Fruit fly (Drosophila melanogaster) whole organism, embryonic: ENCODE results near the gene Mst89B.

Experiments
- BtbVII ChIP-seq: fragments of 200-800 bp; sonication (Bioruptor generic); optimal IDR thresholded peaks from 3 replicates; lab custom pipeline; 2017; ENCODE audit warnings: missing biosample characterization, mild to moderate bottlenecking, missing genetic modification characterization
- CG12659 ChIP-seq: fragments of 200-800 bp; sonication (Bioruptor generic); optimal IDR thresholded peaks from 3 replicates; lab custom pipeline; 2017; ENCODE audit warnings: mild to moderate bottlenecking, missing biosample characterization, missing genetic modification reagents, missing genetic modification characterization
- CG13775 ChIP-seq: fragments of 200-800 bp; sonication (Bioruptor generic); optimal IDR thresholded peaks from 3 replicates; lab custom pipeline; 2017; ENCODE audit warnings: missing biosample characterization, mild to moderate bottlenecking, missing genetic modification characterization
- CG13894 ChIP-seq: fragments of 200-800 bp; sonication (Bioruptor generic); optimal IDR thresholded peaks from 3 replicates; lab custom pipeline; 2018; ENCODE audit warnings: missing biosample characterization, mild to moderate bottlenecking, missing genetic modification characterization, moderate library complexity
- CG15601 ChIP-seq: fragments of 200-800 bp; sonication (Bioruptor generic); optimal IDR thresholded peaks from 3 replicates; lab custom pipeline; 2019; ENCODE audit warnings: missing biosample characterization, mild to moderate bottlenecking, missing genetic modification characterization, moderate library complexity
- CG16779 ChIP-seq: fragments of 200-800 bp; sonication (Bioruptor generic); IDR thresholded peaks from 2 replicates; pipeline ENCODE4 v1.3.6; 2022; ENCODE audit warnings: missing biosample characterization, missing genetic modification characterization
- CG17612 ChIP-seq: fragments of 200-800 bp; sonication (Bioruptor generic); IDR thresholded peaks from 2 replicates; pipeline ENCODE4 v1.3.6; 2022; ENCODE audit warnings: missing biosample characterization, missing genetic modification characterization
- CG17829 ChIP-seq: fragments of 200-800 bp; optimal IDR thresholded peaks from 2 replicates; lab custom pipeline; 2019; ENCODE audit warnings: missing biosample characterization, mild to moderate bottlenecking, missing genetic modification characterization, moderate library complexity
- CG17912 ChIP-seq: fragments of 200-800 bp; sonication (Bioruptor generic); optimal IDR thresholded peaks from 2 replicates; lab custom pipeline; 2018; ENCODE audit warnings: missing biosample characterization, mild to moderate bottlenecking, missing genetic modification characterization
- CG18011 ChIP-seq: fragments of 200-800 bp; sonication (Bioruptor generic); optimal IDR thresholded peaks from 2 replicates; lab custom pipeline; 2017; ENCODE audit warnings: missing biosample characterization, missing genetic modification characterization, mild to moderate bottlenecking, moderate library complexity, missing genotype
- CG1832 ChIP-seq: fragments of 200-800 bp; sonication (Bioruptor generic); optimal IDR thresholded peaks from 2 replicates; lab custom pipeline; 2017; ENCODE audit warnings: missing biosample characterization, mild to moderate bottlenecking, missing genetic modification characterization, inconsistent platforms
- CG18599 ChIP-seq: fragments of 200-800 bp; sonication (Bioruptor generic); optimal IDR thresholded peaks from 3 replicates; lab custom pipeline; 2017; ENCODE audit warnings: missing biosample characterization, missing genetic modification characterization, mild to moderate bottlenecking, moderate library complexity, missing genetic modification reagents
- CG31365 ChIP-seq: fragments of 200-800 bp; sonication (Bioruptor generic); optimal IDR thresholded peaks from 2 replicates; lab custom pipeline; 2018; ENCODE audit warnings: missing biosample characterization, mild to moderate bottlenecking, missing genetic modification characterization
- CG33213 ChIP-seq: fragments of 200-800 bp; sonication (Bioruptor generic); optimal IDR thresholded peaks from 3 replicates; lab custom pipeline; 2016; ENCODE audit warnings: missing biosample characterization, missing genetic modification characterization
- CG6175 ChIP-seq: fragments of 200-800 bp; sonication (Bioruptor generic); IDR thresholded peaks from 3 replicates; pipeline ENCODE4 v1.3.6; 2022; ENCODE audit warnings: missing biosample characterization, missing genetic modification characterization
- CG7928 ChIP-seq: fragments of 200-800 bp; sonication (Bioruptor generic); optimal IDR thresholded peaks from 2 replicates; lab custom pipeline; 2017; ENCODE audit warnings: missing biosample characterization, mild to moderate bottlenecking, missing genetic modification characterization
- CG8290 ChIP-seq, 3 experiments: fragments of 200-800 bp; sonication (Bioruptor generic); optimal IDR thresholded peaks; 2 replicates each; lab custom pipeline; 2016 to 2019; ENCODE audit warnings: missing biosample characterization in 3 of 3, missing genetic modification characterization in 3 of 3, mild to moderate bottlenecking in 2 of 3, moderate library complexity in 1 of 3
- CoRest ChIP-seq: fragments of 200-800 bp; sonication (Bioruptor generic); optimal IDR thresholded peaks from 3 replicates; lab custom pipeline; 2018; ENCODE audit warnings: missing biosample characterization, mild to moderate bottlenecking, missing genetic modification characterization, moderate library complexity
- CrebB ChIP-seq: fragments of 200-800 bp; sonication (Bioruptor generic); optimal IDR thresholded peaks from 3 replicates; lab custom pipeline; 2018; ENCODE audit warnings: missing biosample characterization, mild to moderate bottlenecking, missing genetic modification characterization
- Doc3 ChIP-seq: fragments of 200-800 bp; sonication (Bioruptor generic); IDR thresholded peaks from 3 replicates; pipeline ENCODE4 v1.3.6; 2022; ENCODE audit warnings: missing biosample characterization, missing genetic modification characterization; ENCODE audit not compliant: partially characterized antibody
- HmgZ ChIP-seq: fragments of 200-800 bp; sonication (Bioruptor generic); optimal IDR thresholded peaks from 2 replicates; lab custom pipeline; 2018; ENCODE audit warnings: missing biosample characterization, mild to moderate bottlenecking, missing genetic modification characterization
- PHDP ChIP-seq: fragments of 200-800 bp; sonication (Bioruptor generic); optimal IDR thresholded peaks from 3 replicates; lab custom pipeline; 2018; ENCODE audit warnings: missing biosample characterization, mild to moderate bottlenecking, missing genetic modification characterization, moderate library complexity
- Side ChIP-seq: fragments of 200-800 bp; sonication (Bioruptor generic); optimal IDR thresholded peaks from 2 replicates; lab custom pipeline; 2016; ENCODE audit warnings: missing biosample characterization, missing genetic modification characterization
- Sox100B ChIP-seq: fragments of 200-800 bp; sonication (Bioruptor generic); optimal IDR thresholded peaks from 3 replicates; lab custom pipeline; 2018; ENCODE audit warnings: missing biosample characterization, mild to moderate bottlenecking, missing genetic modification characterization
- ac ChIP-seq: fragments of 200-800 bp; sonication (Bioruptor generic); optimal IDR thresholded peaks from 3 replicates; lab custom pipeline; 2017; ENCODE audit warnings: missing biosample characterization, mild to moderate bottlenecking, missing genetic modification characterization
- aop ChIP-seq: fragments of 200-800 bp; sonication (Bioruptor generic); IDR thresholded peaks from 2 replicates; pipeline ENCODE4 v1.3.6; 2022; ENCODE audit warnings: missing biosample characterization, missing genetic modification characterization
- bab2 ChIP-seq: fragments of 200-800 bp; sonication (Bioruptor generic); optimal IDR thresholded peaks from 2 replicates; lab custom pipeline; 2016; ENCODE audit warnings: missing biosample characterization, missing genetic modification characterization
- cato ChIP-seq: fragments of 200-800 bp; sonication (Bioruptor generic); optimal IDR thresholded peaks from 2 replicates; lab custom pipeline; 2016; ENCODE audit warnings: missing biosample characterization, missing genetic modification characterization, borderline replicate concordance
- cg ChIP-seq: fragments of 200-800 bp; sonication (Bioruptor generic); optimal IDR thresholded peaks from 3 replicates; lab custom pipeline; 2019; ENCODE audit warnings: missing biosample characterization, mild to moderate bottlenecking, missing genetic modification characterization, moderate library complexity
- crp ChIP-seq, 2 experiments: fragments of 200-800 bp; sonication (Bioruptor generic); optimal IDR thresholded peaks; 2 replicates in 1 of 2; 3 replicates in 1 of 2; lab custom pipeline; 2017; ENCODE audit warnings: missing biosample characterization in 2 of 2, missing genetic modification characterization in 2 of 2, mild to moderate bottlenecking in 1 of 2, moderate library complexity in 1 of 2
- da ChIP-seq: fragments of 200-800 bp; sonication (Bioruptor generic); optimal IDR thresholded peaks from 2 replicates; lab custom pipeline; 2016; ENCODE audit warnings: missing biosample characterization, missing genetic modification characterization
- danr ChIP-seq: fragments of 200-800 bp; sonication (Bioruptor generic); IDR thresholded peaks from 2 replicates; pipeline ENCODE4 v1.3.6; 2022; ENCODE audit warnings: missing biosample characterization, missing genetic modification characterization
- dmrt99B ChIP-seq: fragments of 200-800 bp; sonication (Bioruptor generic); optimal IDR thresholded peaks from 2 replicates; lab custom pipeline; 2018; ENCODE audit warnings: missing biosample characterization, mild to moderate bottlenecking, missing genetic modification characterization, moderate library complexity
- en ChIP-seq: fragments of 200-800 bp; sonication (Bioruptor generic); optimal IDR thresholded peaks from 2 replicates; lab custom pipeline; 2016; ENCODE audit warnings: missing biosample characterization, missing genetic modification characterization
- esg ChIP-seq: fragments of 200-800 bp; sonication (Bioruptor generic); conservative IDR thresholded peaks from 2 replicates; pipeline ENCODE4 v1.3.6; 2022; ENCODE audit warnings: missing biosample characterization, missing genetic modification characterization
- jumu ChIP-seq: fragments of 200-800 bp; sonication (Bioruptor generic); optimal IDR thresholded peaks from 3 replicates; lab custom pipeline; 2016; ENCODE audit warnings: missing biosample characterization, missing genetic modification characterization
- lab ChIP-seq: fragments of 200-800 bp; sonication (Bioruptor generic); optimal IDR thresholded peaks from 3 replicates; lab custom pipeline; 2017; ENCODE audit warnings: missing biosample characterization, missing genetic modification characterization, mild to moderate bottlenecking, moderate library complexity, missing genetic modification reagents
- lov ChIP-seq, 2 experiments: fragments of 200-800 bp in 1 of 2; fragments of >200 bp in 1 of 2; sonication (Bioruptor generic) in 1 of 2; IDR thresholded peaks in 1 of 2; optimal IDR thresholded peaks in 1 of 2; 2 replicates in 1 of 2; 3 replicates in 1 of 2; pipeline versions ENCODE4 v1.3.6 to Lab custom; 2017 to 2022; ENCODE audit warnings: missing biosample characterization in 1 of 2, missing genetic modification characterization in 1 of 2
- nau ChIP-seq: fragments of 200-800 bp; sonication (Bioruptor generic); optimal IDR thresholded peaks from 3 replicates; lab custom pipeline; 2017; ENCODE audit warnings: missing biosample characterization, mild to moderate bottlenecking, missing genetic modification characterization, missing genetic modification reagents
- nerfin-1 ChIP-seq: fragments of 200-800 bp; sonication (Bioruptor generic); optimal IDR thresholded peaks from 3 replicates; lab custom pipeline; 2019; ENCODE audit warnings: missing biosample characterization, mild to moderate bottlenecking, missing genetic modification characterization, moderate library complexity
- oc ChIP-seq: fragments of 200-800 bp; sonication (Bioruptor generic); optimal IDR thresholded peaks from 2 replicates; lab custom pipeline; 2018; ENCODE audit warnings: missing biosample characterization, mild to moderate bottlenecking, missing genetic modification characterization, moderate library complexity
- psq ChIP-seq: fragments of 200-800 bp; sonication (Bioruptor generic); optimal IDR thresholded peaks from 2 replicates; lab custom pipeline; 2017; ENCODE audit warnings: missing biosample characterization, missing genetic modification characterization
- row ChIP-seq: fragments of 200-800 bp; sonication (Bioruptor generic); IDR thresholded peaks from 3 replicates; pipeline ENCODE4 v1.3.6; 2022; ENCODE audit warnings: missing biosample characterization, missing genetic modification characterization
- sug ChIP-seq: fragments of 200-800 bp; optimal IDR thresholded peaks from 2 replicates; lab custom pipeline; 2019; ENCODE audit warnings: missing biosample characterization, mild to moderate bottlenecking, missing genetic modification characterization, moderate library complexity
- tgo ChIP-seq: fragments of 200-800 bp; sonication (Bioruptor generic); IDR thresholded peaks from 3 replicates; pipeline ENCODE4 v1.3.6; 2022; ENCODE audit warnings: missing biosample characterization, missing genetic modification characterization
- usp ChIP-seq: fragments of >200 bp; optimal IDR thresholded peaks from 2 replicates; lab custom pipeline; 2017; ENCODE audit warnings: missing biosample characterization, missing genetic modification characterization
- wor ChIP-seq: fragments of 200-800 bp; sonication (Bioruptor generic); IDR thresholded peaks from 2 replicates; pipeline ENCODE4 v1.3.6; 2022; ENCODE audit warnings: missing biosample characterization, missing genetic modification characterization
- zen2 ChIP-seq: fragments of 200-800 bp; sonication (Bioruptor generic); IDR thresholded peaks from 3 replicates; pipeline ENCODE4 v1.3.6; 2022; ENCODE audit warnings: missing biosample characterization, missing genetic modification characterization; ENCODE audit not compliant: partially characterized antibody
- zfh1 ChIP-seq: fragments of 200-800 bp; sonication (Bioruptor generic); IDR thresholded peaks from 3 replicates; pipeline ENCODE4 v1.3.6; 2022; ENCODE audit warnings: missing biosample characterization, missing genetic modification characterization

Gene Mst89B

dm6 chr3R:16242461-16242934, 24.3 kb upstream of the Mst89B start (continued):
- TF ChIP-seq bab2 (GFP tag; lab: Kevin White, UChicago): no peak
- TF ChIP-seq wor: no peak
- TF ChIP-seq CG17829: peak; percentile 71
- peak; percentile 13 for TF ChIP-seq Side (GFP tag; lab: Kevin White, UChicago)
- TF ChIP-seq CG8290 (GFP tag; optimal IDR thresholded peaks at IDR 0.05; lab: Kevin White, UChicago): no peak
- peak in 1 of 2 experiments; percentile 92 for TF ChIP-seq CG8290 (tag; optimal IDR thresholded peaks at IDR 0.05; lab: Kevin White, UChicago)
- peak; percentile 86 for TF ChIP-seq sug (tag; lab: Kevin White, UChicago)
- TF ChIP-seq CG33213 (GFP tag; lab: Kevin White, UChicago): peak; percentile 23
- TF ChIP-seq CG18011 (GFP tag; lab: Kevin White, UChicago): no peak
- TF ChIP-seq da: peak; percentile 47
- peak; percentile 89 for TF ChIP-seq HmgZ
- peak; percentile 78 for TF ChIP-seq psq (GFP tag; lab: Kevin White, UChicago)
- TF ChIP-seq CG31365 (tag; lab: Kevin White, UChicago): peak; percentile 65
- TF ChIP-seq CoRest: no peak
- TF ChIP-seq dmrt99B (tag; lab: Kevin White, UChicago): peak; percentile 20
- TF ChIP-seq cg (GFP tag; lab: Kevin White, UChicago): peak; percentile 100
- no peak for TF ChIP-seq CG6175 (GFP tag; lab: Robert Waterston, UW)
- no peak for TF ChIP-seq Doc3 (GFP tag; lab: Robert Waterston, UW)
- TF ChIP-seq Sox100B (GFP tag; lab: Kevin White, UChicago): no peak
- no peak for TF ChIP-seq lov (optimal IDR thresholded peaks at IDR 0.05; lab: Kevin White, UChicago)
- TF ChIP-seq lov (GFP tag; IDR thresholded peaks at IDR 0.05; lab: Robert Waterston, UW): no peak
- TF ChIP-seq cato (GFP tag; lab: Kevin White, UChicago): no peak
- TF ChIP-seq CrebB (tag; lab: Kevin White, UChicago): peak; percentile 70
- peak; percentile 66 for TF ChIP-seq CG17912
- TF ChIP-seq zfh1 (GFP tag; lab: Robert Waterston, UW): no peak
- TF ChIP-seq CG18599 (GFP tag; lab: Kevin White, UChicago): peak; percentile 77
- TF ChIP-seq nerfin-1 (tag; lab: Kevin White, UChicago): peak; percentile 60
- no peak for TF ChIP-seq aop (GFP tag; lab: Robert Waterston, UW)
- peak; percentile 54 for TF ChIP-seq ac (GFP tag; lab: Kevin White, UChicago)
- peak; percentile 34 for TF ChIP-seq PHDP (tag; lab: Kevin White, UChicago)
- TF ChIP-seq crp (GFP tag; optimal IDR thresholded peaks at IDR 0.05; lab: Kevin White, UChicago): peak in 1 of 2 experiments; percentile 41
- TF ChIP-seq esg: no peak
- no peak for TF ChIP-seq zen2
- TF ChIP-seq tgo (GFP tag; lab: Robert Waterston, UW): no peak
- no peak for TF ChIP-seq en (GFP tag; lab: Kevin White, UChicago)
- TF ChIP-seq CG1832 (GFP tag; lab: Kevin White, UChicago): peak; percentile 100
- TF ChIP-seq lab (GFP tag; lab: Kevin White, UChicago): peak; percentile 85
- TF ChIP-seq BtbVII: peak; percentile 26
- no peak for TF ChIP-seq usp (GFP tag; lab: Kevin White, UChicago)
- TF ChIP-seq CG13894: peak; percentile 89
- TF ChIP-seq danr: no peak
- no peak for TF ChIP-seq CG16779 (GFP tag; lab: Robert Waterston, UW)
- TF ChIP-seq jumu: peak; percentile 14
- TF ChIP-seq CG7928 (GFP tag; lab: Kevin White, UChicago): peak; percentile 63
- TF ChIP-seq CG15601 (tag; lab: Kevin White, UChicago): peak; percentile 38
- TF ChIP-seq oc: peak; percentile 84
- no peak for TF ChIP-seq CG17612 (GFP tag; lab: Robert Waterston, UW)
- peak; percentile 49 for TF ChIP-seq CG12659
- no peak for TF ChIP-seq row (GFP tag; lab: Robert Waterston, UW)
- peak; percentile 64 for TF ChIP-seq nau (GFP tag; lab: Kevin White, UChicago)
- TF ChIP-seq CG13775 (GFP tag; lab: Kevin White, UChicago): no peak
